Fruit fly (Drosophila melanogaster): ENCODE data around the gene Uxs.

Uxs gene

dm6 chr3L:8180464-8181137, at the start of gene Uxs, which contains the start of gene mthl7:
Gene Uxs (plus strand): TSS chr3L:8180923.
Gene mthl7 (minus strand): TSS chr3L:8180514.
- no peak for TF ChIP-seq odd (GFP tag; optimal IDR thresholded peaks at IDR 0.05)
- peak; percentile 22; the same call in 1 of the 2 replicates for TF ChIP-seq sna (GFP tag; IDR thresholded peaks at IDR 0.05; ENCODE audit: partially characterized antibody)
- TF ChIP-seq nau (GFP tag; optimal IDR thresholded peaks at IDR 0.05), result no peak
- TF ChIP-seq zf30C (GFP tag; optimal IDR thresholded peaks at IDR 0.05), result no peak
- no peak for TF ChIP-seq caup (GFP tag; optimal IDR thresholded peaks at IDR 0.05; ENCODE audit: severe bottlenecking)
- no peak for TF ChIP-seq tio (GFP tag; optimal IDR thresholded peaks at IDR 0.05)
- 0 out of 2 replicates have a peak, but pooled peaks have one; percentile 10 for TF ChIP-seq vvl (GFP tag; IDR thresholded peaks at IDR 0.05)
- no peak for TF ChIP-seq D19A (tag; optimal IDR thresholded peaks at IDR 0.05)
- peak; percentile 55 for TF ChIP-seq bigmax (GFP tag; optimal IDR thresholded peaks at IDR 0.05)
- no peak for TF ChIP-seq CG32772 (GFP tag; IDR thresholded peaks at IDR 0.05)
- no peak for TF ChIP-seq CG8478 (optimal IDR thresholded peaks at IDR 0.05)
- peak; percentile 45; the same call in 2 of the 3 replicates for TF ChIP-seq CG34224 (GFP tag; IDR thresholded peaks at IDR 0.05; ENCODE audit: partially characterized antibody)
- TF ChIP-seq CG17568 (GFP tag; optimal IDR thresholded peaks at IDR 0.05), result no peak
- TF ChIP-seq knrl (GFP tag; IDR thresholded peaks at IDR 0.05; ENCODE audit: partially characterized antibody), result peak; percentile 35; the same call in 1 of the 3 replicates
- peak; percentile 1 for TF ChIP-seq CG34376 (GFP tag; optimal IDR thresholded peaks at IDR 0.05)
- peak; percentile 63 for TF ChIP-seq BEAF-32 (GFP tag; optimal IDR thresholded peaks at IDR 0.05)
- no peak for TF ChIP-seq CG7556 (GFP tag; optimal IDR thresholded peaks at IDR 0.05)
- no peak for TF ChIP-seq CG18476 (GFP tag; optimal IDR thresholded peaks at IDR 0.05)
- no peak for TF ChIP-seq CG4404 (GFP tag; IDR thresholded peaks at IDR 0.05)
- TF ChIP-seq CG42726 (GFP tag; IDR thresholded peaks at IDR 0.05; ENCODE audit: partially characterized antibody), result peak; percentile 36; the same call in 1 of the 2 replicates
- no peak for TF ChIP-seq slou (GFP tag; optimal IDR thresholded peaks at IDR 0.05)
- no peak for TF ChIP-seq ERR (GFP tag; optimal IDR thresholded peaks at IDR 0.05)
- TF ChIP-seq pum (GFP tag; optimal IDR thresholded peaks at IDR 0.05), result no peak
- TF ChIP-seq sens (GFP tag), result peak; percentile 81
- peak; percentile 45 for TF ChIP-seq CG15514 (GFP tag; optimal IDR thresholded peaks at IDR 0.05)
- no peak for TF ChIP-seq CG18619 (GFP tag; optimal IDR thresholded peaks at IDR 0.05)
- peak; percentile 9 for TF ChIP-seq HmgZ (tag; optimal IDR thresholded peaks at IDR 0.05)
- no peak for TF ChIP-seq en (GFP tag; optimal IDR thresholded peaks at IDR 0.05)
- peak in 1 of 2 experiments; percentile 56 for TF ChIP-seq crp (GFP tag; optimal IDR thresholded peaks at IDR 0.05)
- TF ChIP-seq CG8089 (GFP tag; optimal IDR thresholded peaks at IDR 0.05), result no peak
- TF ChIP-seq gsb-n (tag; optimal IDR thresholded peaks at IDR 0.05), result no peak
- peak; percentile 40; the same call in 1 of the 2 replicates for TF ChIP-seq Bgb (GFP tag; IDR thresholded peaks at IDR 0.05; ENCODE audit: partially characterized antibody)
- no peak for TF ChIP-seq CG4424 (GFP tag; optimal IDR thresholded peaks at IDR 0.05)
- no peak for TF ChIP-seq dimm (GFP tag; IDR thresholded peaks at IDR 0.05)
- TF ChIP-seq sqz (GFP tag; optimal IDR thresholded peaks at IDR 0.05), result no peak
- TF ChIP-seq sug (tag; optimal IDR thresholded peaks at IDR 0.05), result peak; percentile 4
- TF ChIP-seq Hand (GFP tag; optimal IDR thresholded peaks at IDR 0.05), result no peak
- TF ChIP-seq Mes4 (GFP tag; optimal IDR thresholded peaks at IDR 0.05), result no peak
- no peak for TF ChIP-seq Bteb2 (GFP tag; optimal IDR thresholded peaks at IDR 0.05)
- peak; percentile 16 for TF ChIP-seq Ets97D (GFP tag; optimal IDR thresholded peaks at IDR 0.05)
- no peak for TF ChIP-seq B-H2 (GFP tag; optimal IDR thresholded peaks at IDR 0.05)
- peak; percentile 75 for TF ChIP-seq MBD-R2 (GFP tag; IDR thresholded peaks at IDR 0.05)
- no peak for TF ChIP-seq repo (GFP tag; optimal IDR thresholded peaks at IDR 0.05)
- 0 out of 3 replicates have a peak, but pooled peaks have one; percentile 46 for TF ChIP-seq Doc3 (GFP tag; IDR thresholded peaks at IDR 0.05; ENCODE audit: partially characterized antibody)
- no peak for TF ChIP-seq bsh (GFP tag; optimal IDR thresholded peaks at IDR 0.05)
- no peak for TF ChIP-seq Ada2b (GFP tag; IDR thresholded peaks at IDR 0.05)
- TF ChIP-seq Lpt (GFP tag; optimal IDR thresholded peaks at IDR 0.05), result no peak
- TF ChIP-seq Pdp1 (GFP tag; optimal IDR thresholded peaks at IDR 0.05), result peak in 1 of 2 experiments; percentile 34
- TF ChIP-seq sr (GFP tag; IDR thresholded peaks at IDR 0.05), result no peak

All from whole organism, embryonic.